Worm (Caenorhabditis elegans) whole organism, late embryonic: Measurements from ENCODE around the gene nspc-18.

Experiments used
- C38D4.7 ChIP-seq: fragments of 200-800 bp; sonication (Bioruptor generic); optimal IDR thresholded peaks from 2 replicates; lab custom pipeline; 2018; ENCODE audit warnings: mild to moderate bottlenecking, missing genetic modification characterization, moderate library complexity, missing compliant biosample characterization
- F13H6.1 ChIP-seq: sonication (generic microtip); optimal IDR thresholded peaks from 2 replicates; lab custom pipeline; 2016; ENCODE audit warnings: missing genetic modification characterization, missing compliant biosample characterization
- K02D7.2 ChIP-seq: sonication (generic microtip); optimal IDR thresholded peaks from 2 replicates; lab custom pipeline; 2017; ENCODE audit warnings: mild to moderate bottlenecking, missing genetic modification characterization, missing compliant biosample characterization
- K09A11.1 ChIP-seq: sonication (generic microtip); optimal IDR thresholded peaks from 2 replicates; lab custom pipeline; 2017; ENCODE audit warnings: antibody characterized with exemption, mild to moderate bottlenecking, missing genetic modification characterization, missing compliant biosample characterization; ENCODE audit not compliant: insufficient read depth
- T23F11.4 ChIP-seq: fragments of 200-800 bp; sonication (Bioruptor generic); optimal IDR thresholded peaks from 2 replicates; lab custom pipeline; 2018; ENCODE audit warnings: mild to moderate bottlenecking, missing genetic modification characterization, missing compliant biosample characterization
- ahr-1 ChIP-seq: sonication (generic microtip); optimal IDR thresholded peaks from 2 replicates; lab custom pipeline; 2016; ENCODE audit warnings: missing genetic modification characterization, missing compliant biosample characterization
- ceh-18 ChIP-seq: sonication (generic microtip); optimal IDR thresholded peaks from 2 replicates; lab custom pipeline; 2016; ENCODE audit warnings: missing genetic modification characterization, missing compliant biosample characterization
- ceh-19 ChIP-seq: fragments of 200-800 bp; sonication (Bioruptor generic); optimal IDR thresholded peaks from 2 replicates; lab custom pipeline; 2018; ENCODE audit warnings: mild to moderate bottlenecking, missing genetic modification characterization, missing compliant biosample characterization
- ceh-22 ChIP-seq: sonication (generic microtip); optimal IDR thresholded peaks from 2 replicates; lab custom pipeline; 2017; ENCODE audit warnings: missing biosample characterization, missing genetic modification characterization
- ceh-31 ChIP-seq: sonication (generic microtip); optimal IDR thresholded peaks from 2 replicates; lab custom pipeline; 2016; ENCODE audit warnings: missing genetic modification characterization, missing compliant biosample characterization
- ceh-45 ChIP-seq: fragments of 200-800 bp; sonication (Bioruptor generic); IDR thresholded peaks from 2 replicates; pipeline ENCODE4 v1.3.6; 2022; ENCODE audit warnings: missing genetic modification reagents, missing genetic modification characterization, missing compliant biosample characterization
- ceh-48 ChIP-seq: sonication (generic microtip); optimal IDR thresholded peaks from 2 replicates; lab custom pipeline; 2016; ENCODE audit warnings: missing genetic modification characterization, inconsistent platforms, missing compliant biosample characterization
- ceh-6 ChIP-seq: fragments of 200-800 bp; sonication (Bioruptor generic); optimal IDR thresholded peaks from 2 replicates; lab custom pipeline; 2018; ENCODE audit warnings: mild to moderate bottlenecking, missing genetic modification characterization, missing compliant biosample characterization
- ceh-9 ChIP-seq: sonication (generic microtip); optimal IDR thresholded peaks from 2 replicates; lab custom pipeline; 2016; ENCODE audit warnings: mild to moderate bottlenecking, missing genetic modification characterization, inconsistent platforms, missing compliant biosample characterization
- che-1 ChIP-seq: sonication (generic microtip); optimal IDR thresholded peaks from 2 replicates; lab custom pipeline; 2016; ENCODE audit warnings: mild to moderate bottlenecking, missing genetic modification characterization, missing compliant biosample characterization
- dve-1 ChIP-seq: sonication (generic microtip); optimal IDR thresholded peaks from 2 replicates; lab custom pipeline; 2017; ENCODE audit warnings: antibody characterized with exemption, mild to moderate bottlenecking, missing genetic modification characterization, missing compliant biosample characterization
- elt-2 ChIP-seq: sonication (generic microtip); optimal IDR thresholded peaks from 2 replicates; lab custom pipeline; 2016; ENCODE audit warnings: missing genetic modification reagents, missing genetic modification characterization, missing compliant biosample characterization
- eyg-1 ChIP-seq: sonication (generic microtip); optimal IDR thresholded peaks from 2 replicates; lab custom pipeline; 2016; ENCODE audit warnings: missing genotype, missing genetic modification characterization, missing compliant biosample characterization
- fax-1 ChIP-seq: sonication (generic microtip); optimal IDR thresholded peaks from 2 replicates; lab custom pipeline; 2016; ENCODE audit warnings: missing genotype, missing genetic modification characterization, missing compliant biosample characterization
- fkh-10 ChIP-seq: fragments of 150-350 bp; optimal IDR thresholded peaks from 2 replicates; lab custom pipeline; 2014; ENCODE audit warnings: missing biosample characterization, missing genetic modification reagents, missing genetic modification characterization
- hlh-13 ChIP-seq: fragments of 200-800 bp; sonication (Bioruptor generic); optimal IDR thresholded peaks from 2 replicates; lab custom pipeline; 2018; ENCODE audit warnings: mild to moderate bottlenecking, missing genetic modification characterization, missing compliant biosample characterization
- hlh-30 ChIP-seq: sonication (generic microtip); optimal IDR thresholded peaks from 2 replicates; lab custom pipeline; 2017; ENCODE audit warnings: antibody characterized with exemption, missing genetic modification characterization, missing compliant biosample characterization; ENCODE audit not compliant: insufficient read depth
- hlh-8 ChIP-seq: sonication (generic microtip); optimal IDR thresholded peaks from 2 replicates; lab custom pipeline; 2016; ENCODE audit warnings: missing genotype, missing genetic modification characterization, missing compliant biosample characterization
- lim-6 ChIP-seq: sonication (generic microtip); optimal IDR thresholded peaks from 2 replicates; lab custom pipeline; 2016; ENCODE audit warnings: missing genetic modification characterization, missing compliant biosample characterization
- lin-11 ChIP-seq: fragments of 200-800 bp; sonication (Bioruptor generic); optimal IDR thresholded peaks from 2 replicates; lab custom pipeline; 2018; ENCODE audit warnings: mild to moderate bottlenecking, missing genetic modification characterization, missing compliant biosample characterization
- nfya-1 ChIP-seq: sonication (generic microtip); optimal IDR thresholded peaks from 2 replicates; lab custom pipeline; 2017; ENCODE audit warnings: missing genetic modification characterization, mild to moderate bottlenecking, missing compliant biosample characterization, antibody characterized with exemption, moderate library complexity
- nhr-11 ChIP-seq: fragments of 150-350 bp; optimal IDR thresholded peaks from 2 replicates; lab custom pipeline; 2014; ENCODE audit warnings: missing biosample characterization, missing genetic modification characterization
- npax-4 ChIP-seq: sonication (generic microtip); optimal IDR thresholded peaks from 2 replicates; lab custom pipeline; 2016; ENCODE audit warnings: missing genetic modification characterization, missing compliant biosample characterization
- odd-2 ChIP-seq: sonication (generic microtip); optimal IDR thresholded peaks from 2 replicates; lab custom pipeline; 2017; ENCODE audit warnings: antibody characterized with exemption, mild to moderate bottlenecking, missing genetic modification characterization, missing compliant biosample characterization
- pat-9 ChIP-seq: fragments of 200-800 bp; sonication (Bioruptor generic); optimal IDR thresholded peaks from 2 replicates; lab custom pipeline; 2018; ENCODE audit warnings: mild to moderate bottlenecking, missing genetic modification characterization, moderate library complexity, missing compliant biosample characterization
- pha-4 ChIP-seq: fragments of 150-350 bp; optimal IDR thresholded peaks from 2 replicates; lab custom pipeline; 2018; ENCODE audit warnings: missing biosample characterization, missing genetic modification reagents, missing genetic modification characterization
- pqm-1 ChIP-seq: sonication (generic microtip); optimal IDR thresholded peaks from 2 replicates; lab custom pipeline; 2016; ENCODE audit warnings: missing genetic modification characterization, missing compliant biosample characterization
- pros-1 ChIP-seq: fragments of 150-350 bp; optimal IDR thresholded peaks from 2 replicates; lab custom pipeline; 2014; ENCODE audit warnings: missing biosample characterization, missing genetic modification reagents, missing genetic modification characterization
- ref-2 ChIP-seq: sonication (generic microtip); optimal IDR thresholded peaks from 2 replicates; lab custom pipeline; 2016; ENCODE audit warnings: missing genetic modification characterization, missing compliant biosample characterization
- sdc-2 ChIP-seq: sonication (generic microtip); optimal IDR thresholded peaks from 2 replicates; lab custom pipeline; 2016; ENCODE audit warnings: missing genotype, missing genetic modification characterization, missing compliant biosample characterization
- sox-2 ChIP-seq: fragments of 200-800 bp; sonication (Bioruptor generic); IDR thresholded peaks from 2 replicates; pipeline ENCODE4 v1.3.6; 2022; ENCODE audit warnings: missing genetic modification reagents, missing genetic modification characterization, missing compliant biosample characterization
- tbx-2 ChIP-seq: sonication (generic microtip); optimal IDR thresholded peaks from 2 replicates; lab custom pipeline; 2016; ENCODE audit warnings: missing genetic modification characterization, missing compliant biosample characterization
- ttx-3 ChIP-seq: sonication (generic microtip); optimal IDR thresholded peaks from 2 replicates; lab custom pipeline; 2016; ENCODE audit warnings: missing genetic modification reagents, missing genetic modification characterization, missing compliant biosample characterization
- unc-3 ChIP-seq, 2 experiments: fragments of 200-800 bp in 1 of 2; sonication (Bioruptor generic) in 1 of 2; sonication (generic microtip) in 1 of 2; conservative IDR thresholded peaks in 1 of 2; optimal IDR thresholded peaks in 1 of 2; 2 replicates each; pipeline versions ENCODE4 v1.3.6 to Lab custom; 2016 to 2022; ENCODE audit warnings: missing compliant biosample characterization in 2 of 2, missing genetic modification characterization in 2 of 2, missing genetic modification reagents in 1 of 2
- unc-42 ChIP-seq: sonication (generic microtip); optimal IDR thresholded peaks from 2 replicates; lab custom pipeline; 2016; ENCODE audit warnings: missing genotype, missing genetic modification characterization, missing compliant biosample characterization
- unc-55 ChIP-seq: sonication (generic microtip); optimal IDR thresholded peaks from 2 replicates; lab custom pipeline; 2017; ENCODE audit warnings: missing biosample characterization, missing genetic modification reagents, missing genetic modification characterization

nspc-18 gene

ce11 chrX:14559519-14560296 is 32.2 kb upstream of the nspc-18 start:
- TF ChIP-seq ceh-9 (tag; lab: Kevin White, UChicago), result no peak
- no peak for TF ChIP-seq dve-1 (tag; lab: Kevin White, UChicago)
- no peak for TF ChIP-seq hlh-13 (GFP tag; lab: Kevin White, UChicago)
- no peak for TF ChIP-seq K02D7.2
- no peak for TF ChIP-seq tbx-2 (tag; lab: Kevin White, UChicago)
- no peak for TF ChIP-seq pat-9 (tag; lab: Kevin White, UChicago)
- TF ChIP-seq unc-42 (tag; lab: Kevin White, UChicago), result peak; percentile 75
- TF ChIP-seq K09A11.1 (tag; lab: Kevin White, UChicago), result no peak
- TF ChIP-seq nfya-1, result no peak
- TF ChIP-seq sox-2 (GFP tag; lab: Robert Waterston, UW), result no peak
- no peak for TF ChIP-seq unc-3 (GFP tag; conservative IDR thresholded peaks at IDR 0.05; lab: Robert Waterston, UW)
- TF ChIP-seq unc-3 (tag; optimal IDR thresholded peaks at IDR 0.05; lab: Kevin White, UChicago), result peak; percentile 49
- TF ChIP-seq npax-4 (tag; lab: Kevin White, UChicago), result no peak
- TF ChIP-seq, all 69 proteins: peak for 2

- TF ChIP-seq odd-2 (tag; lab: Kevin White, UChicago) (no peak), ceh-9 (tag; lab: Kevin White, UChicago) (no peak), nfya-1 (peak; percentile 4)
- TF ChIP-seq, all 69 proteins: peak for 1
These were observed 31.6 kb upstream of the nspc-18 start for ce11 chrX:14559084-14559483.

- TF ChIP-seq K02D7.2, result no peak
- TF ChIP-seq ceh-6 (GFP tag; lab: Kevin White, UChicago), result no peak
- no peak for TF ChIP-seq fax-1 (tag; lab: Kevin White, UChicago)
- TF ChIP-seq, all 69 proteins: peak for 0
These were observed 30.6 kb upstream of the nspc-18 start, which contains the start of gene nhr-3 for ce11 chrX:14557936-14558554. nhr-3 (plus strand) TSS chrX:14558504.

ce11 chrX:14557352-14557935 is 30.0 kb upstream of the nspc-18 start:
- TF ChIP-seq ceh-31 (tag; lab: Kevin White, UChicago) (peak; percentile 45), che-1 (tag; lab: Kevin White, UChicago) (no peak), hlh-30 (tag; lab: Kevin White, UChicago) (no peak), C38D4.7 (GFP tag; lab: Kevin White, UChicago) (no peak), eyg-1 (tag; lab: Kevin White, UChicago) (no peak), lim-6 (tag; lab: Kevin White, UChicago) (no peak), unc-55 (peak; percentile 66), sdc-2 (no peak), K02D7.2 (no peak), pat-9 (tag; lab: Kevin White, UChicago) (no peak), ahr-1 (tag; lab: Kevin White, UChicago) (no peak), pha-4 (no peak), ceh-19 (GFP tag; lab: Kevin White, UChicago) (no peak), ceh-48 (tag; lab: Kevin White, UChicago) (peak; percentile 32), ceh-18 (tag; lab: Kevin White, UChicago) (peak; percentile 82), elt-2 (tag; lab: Kevin White, UChicago) (no peak), K09A11.1 (tag; lab: Kevin White, UChicago) (no peak), lin-11 (tag; lab: Kevin White, UChicago) (no peak), nhr-11 (tag; lab: Kevin White, UChicago) (no peak), ref-2 (tag; lab: Kevin White, UChicago) (peak; percentile 48), hlh-8 (tag; lab: Kevin White, UChicago) (no peak), ceh-45 (GFP tag; lab: Robert Waterston, UW) (no peak), unc-3 (GFP tag; conservative IDR thresholded peaks at IDR 0.05; lab: Robert Waterston, UW) (no peak), unc-3 (tag; optimal IDR thresholded peaks at IDR 0.05; lab: Kevin White, UChicago) (no peak), ttx-3 (tag; lab: Kevin White, UChicago) (no peak), T23F11.4 (GFP tag; lab: Kevin White, UChicago) (no peak), ceh-22 (no peak), fax-1 (tag; lab: Kevin White, UChicago) (no peak), pros-1 (tag; lab: Kevin White, UChicago) (no peak), F13H6.1 (tag; lab: Kevin White, UChicago) (peak; percentile 31), fkh-10 (GFP tag; lab: Kevin White, UChicago) (no peak), pqm-1 (tag; lab: Kevin White, UChicago) (no peak)
